Fruit fly (Drosophila melanogaster) whole organism, adult: Measurements from ENCODE around the gene Pus10.

Experiments
- CG11617 ChIP-seq: fragments of 200-800 bp; sonication (Bioruptor generic); optimal IDR thresholded peaks from 2 replicates; lab custom pipeline; 2017; ENCODE audit warnings: mild to moderate bottlenecking, missing biosample characterization, missing genetic modification reagents, missing genetic modification characterization
- CG12768 ChIP-seq: fragments of 200-800 bp; sonication (Bioruptor generic); optimal IDR thresholded peaks from 2 replicates; lab custom pipeline; 2017; ENCODE audit warnings: missing biosample characterization, missing genetic modification characterization, mild to moderate bottlenecking, moderate library complexity, missing genetic modification reagents
- CG14711 ChIP-seq: fragments of 200-800 bp; sonication (Bioruptor generic); optimal IDR thresholded peaks from 2 replicates; lab custom pipeline; 2018; ENCODE audit warnings: missing biosample characterization, mild to moderate bottlenecking, missing genetic modification characterization, moderate library complexity
- CG1620 ChIP-seq: fragments of 200-800 bp; sonication (Bioruptor generic); optimal IDR thresholded peaks from 2 replicates; lab custom pipeline; 2016; ENCODE audit warnings: missing biosample characterization, missing genetic modification characterization
- CG33017 ChIP-seq: fragments of 200-800 bp; sonication (Bioruptor generic); optimal IDR thresholded peaks from 2 replicates; lab custom pipeline; 2018; ENCODE audit warnings: missing biosample characterization, mild to moderate bottlenecking, missing genetic modification characterization, moderate library complexity
- CG5204 ChIP-seq: fragments of 200-800 bp; sonication (Bioruptor generic); optimal IDR thresholded peaks from 2 replicates; lab custom pipeline; 2016; ENCODE audit warnings: missing biosample characterization, missing genetic modification characterization
- CG7045 ChIP-seq: fragments of 200-800 bp; sonication (Bioruptor generic); optimal IDR thresholded peaks from 2 replicates; lab custom pipeline; 2017; ENCODE audit warnings: missing biosample characterization, mild to moderate bottlenecking, missing genetic modification characterization
- CG7101 ChIP-seq: fragments of 200-800 bp; sonication (Bioruptor generic); optimal IDR thresholded peaks from 2 replicates; lab custom pipeline; 2018; ENCODE audit warnings: missing biosample characterization, mild to moderate bottlenecking, missing genetic modification characterization, moderate library complexity
- Clk ChIP-seq: fragments of 200-800 bp; sonication (Bioruptor generic); optimal IDR thresholded peaks from 2 replicates; lab custom pipeline; 2017; ENCODE audit warnings: missing biosample characterization, missing genetic modification characterization
- Crg-1 ChIP-seq: fragments of 200-800 bp; sonication (Bioruptor generic); optimal IDR thresholded peaks from 2 replicates; lab custom pipeline; 2016; ENCODE audit warnings: missing biosample characterization, missing genetic modification characterization
- Hr96 ChIP-seq: fragments of 200-800 bp; sonication (Bioruptor generic); optimal IDR thresholded peaks from 2 replicates; lab custom pipeline; 2016; ENCODE audit warnings: missing biosample characterization, missing genetic modification characterization
- Mnt ChIP-seq: fragments of 200-800 bp; sonication (Bioruptor generic); optimal IDR thresholded peaks from 2 replicates; lab custom pipeline; 2016; ENCODE audit warnings: missing biosample characterization, mild to moderate bottlenecking, missing genetic modification characterization
- bab1 ChIP-seq: fragments of 200-800 bp; sonication (Bioruptor generic); optimal IDR thresholded peaks from 3 replicates; lab custom pipeline; 2019; ENCODE audit warnings: missing biosample characterization, mild to moderate bottlenecking, missing genetic modification characterization, moderate library complexity
- cic ChIP-seq: fragments of 200-800 bp; sonication (Bioruptor generic); optimal IDR thresholded peaks from 2 replicates; lab custom pipeline; 2017; ENCODE audit warnings: missing biosample characterization, mild to moderate bottlenecking, missing genetic modification characterization, moderate library complexity
- cnc ChIP-seq, 2 experiments: fragments of >200 bp; optimal IDR thresholded peaks; 2 replicates each; lab custom pipeline; 2017
- kay ChIP-seq: fragments of 200-800 bp; sonication (Bioruptor generic); peaks from one replicate; lab custom pipeline; 2016; ENCODE audit warnings: missing biosample characterization, missing genetic modification characterization, borderline replicate concordance
- ovo ChIP-seq: fragments of 200-800 bp; sonication (Bioruptor generic); optimal IDR thresholded peaks from 2 replicates; lab custom pipeline; 2016; ENCODE audit warnings: missing biosample characterization, missing genetic modification characterization
- pad ChIP-seq: fragments of 200-800 bp; sonication (Bioruptor generic); optimal IDR thresholded peaks from 3 replicates; lab custom pipeline; 2017; ENCODE audit warnings: missing biosample characterization, missing genetic modification characterization, mild to moderate bottlenecking, moderate library complexity, missing genetic modification reagents
- tj ChIP-seq: fragments of 200-800 bp; sonication (Bioruptor generic); optimal IDR thresholded peaks from 3 replicates; lab custom pipeline; 2017; ENCODE audit warnings: missing biosample characterization, mild to moderate bottlenecking, missing genetic modification characterization, moderate library complexity
- toe ChIP-seq: fragments of 200-800 bp; sonication (Bioruptor generic); optimal IDR thresholded peaks from 2 replicates; lab custom pipeline; 2016; ENCODE audit warnings: missing biosample characterization, missing genetic modification characterization

The Pus10 gene

DNA sequence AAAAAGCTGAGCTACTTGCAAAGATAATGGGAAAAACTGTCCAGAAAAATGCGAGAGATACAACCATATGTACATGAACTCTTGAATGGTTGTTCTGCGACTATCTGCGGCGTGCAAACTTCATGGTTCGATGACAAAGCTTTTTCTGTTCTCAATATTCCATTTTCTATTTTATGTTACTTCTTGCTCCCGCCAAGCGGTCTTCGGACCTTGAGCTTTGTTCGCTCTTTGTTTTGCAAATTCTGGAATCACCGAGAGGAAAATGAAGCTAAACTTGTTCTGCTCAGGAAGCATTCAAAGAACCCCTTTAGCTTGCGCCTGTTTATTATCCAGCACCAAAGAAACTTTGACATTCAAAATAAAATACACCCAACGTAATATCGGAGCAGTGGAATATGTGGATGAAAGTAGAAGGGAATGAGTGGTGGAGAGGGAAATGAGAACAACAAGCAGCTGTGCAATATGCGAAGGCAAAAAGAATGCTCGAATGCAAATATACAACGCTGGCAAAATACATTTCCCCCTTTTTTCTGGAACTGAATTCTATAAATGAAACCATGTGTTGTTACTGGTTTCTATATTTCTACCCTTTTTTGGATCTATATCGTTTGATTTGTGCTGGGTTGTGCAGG, 13.3 kb upstream of the Pus10 start:
- TF ChIP-seq tj (peak; percentile 78), pad (no peak), toe (GFP tag; lab: Kevin White, UChicago) (no peak), CG11617 (GFP tag; lab: Kevin White, UChicago) (no peak), CG1620 (GFP tag; lab: Kevin White, UChicago) (no peak), ovo (GFP tag; lab: Kevin White, UChicago) (no peak), cnc (optimal IDR thresholded peaks at IDR 0.05; lab: Kevin White, UChicago) (peak in 1 of 2 experiments; percentile 27), CG5204 (GFP tag; lab: Kevin White, UChicago) (no peak), kay (GFP tag; lab: Kevin White, UChicago) (no peak), CG14711 (tag; lab: Kevin White, UChicago) (no peak), Clk (no peak), CG7101 (tag; lab: Kevin White, UChicago) (no peak), CG7045 (GFP tag; lab: Kevin White, UChicago) (no peak), Mnt (GFP tag; lab: Kevin White, UChicago) (no peak), bab1 (GFP tag; lab: Kevin White, UChicago) (no peak), cic (GFP tag; lab: Kevin White, UChicago) (peak; percentile 30), CG33017 (tag; lab: Kevin White, UChicago) (no peak), CG12768 (GFP tag; lab: Kevin White, UChicago) (no peak), Crg-1 (GFP tag; lab: Kevin White, UChicago) (no peak), Hr96 (no peak)

- TF ChIP-seq CG11617 (GFP tag; lab: Kevin White, UChicago) (peak; percentile 100), pad (peak; percentile 91), Hr96 (peak; percentile 95), tj (peak; percentile 99), CG12768 (GFP tag; lab: Kevin White, UChicago) (peak; percentile 100), toe (GFP tag; lab: Kevin White, UChicago) (peak; percentile 97), CG33017 (tag; lab: Kevin White, UChicago) (peak; percentile 98), kay (GFP tag; lab: Kevin White, UChicago) (peak; percentile 100), CG5204 (GFP tag; lab: Kevin White, UChicago) (peak; percentile 95), CG1620 (GFP tag; lab: Kevin White, UChicago) (peak; percentile 83), cnc (optimal IDR thresholded peaks at IDR 0.05; lab: Kevin White, UChicago) (no peak), CG7045 (GFP tag; lab: Kevin White, UChicago) (peak; percentile 99), ovo (GFP tag; lab: Kevin White, UChicago) (peak; percentile 99), bab1 (GFP tag; lab: Kevin White, UChicago) (peak; percentile 98), Mnt (GFP tag; lab: Kevin White, UChicago) (peak; percentile 98), Clk (peak; percentile 100), Crg-1 (GFP tag; lab: Kevin White, UChicago) (peak; percentile 95), CG14711 (tag; lab: Kevin White, UChicago) (peak; percentile 86), CG7101 (tag; lab: Kevin White, UChicago) (peak; percentile 96), cic (GFP tag; lab: Kevin White, UChicago) (peak; percentile 100)
These were observed 11.3 kb upstream of the Pus10 start for dm6 chr2L:166115-167069.

dm6 chr2L:165253-165890, 10.3 kb upstream of the Pus10 start:
- TF ChIP-seq CG7045 (GFP tag; lab: Kevin White, UChicago) (no peak), ovo (GFP tag; lab: Kevin White, UChicago) (no peak), tj (peak; percentile 59)

DNA sequence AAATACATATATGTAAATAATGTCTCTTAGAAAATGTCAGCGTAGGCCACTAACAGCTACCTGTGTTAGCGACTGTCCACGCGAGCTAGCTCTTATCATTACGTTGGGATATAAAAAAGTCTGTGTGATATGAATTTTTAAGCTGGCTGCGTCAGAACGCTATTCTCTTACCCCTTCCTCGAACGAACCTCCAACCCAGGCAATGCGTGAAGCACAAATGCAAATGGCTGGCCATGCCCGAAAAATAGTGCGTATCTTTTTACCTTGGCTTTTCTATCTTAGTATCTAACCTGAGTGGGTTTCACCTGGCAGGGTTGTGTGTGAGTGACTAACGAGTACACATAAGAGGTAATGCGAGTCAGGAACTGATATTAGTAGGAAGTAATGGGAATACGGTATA, 8.1 kb upstream of the Pus10 start:
- TF ChIP-seq tj (no peak), CG12768 (GFP tag; lab: Kevin White, UChicago) (no peak), pad (no peak), ovo (GFP tag; lab: Kevin White, UChicago) (no peak), CG11617 (GFP tag; lab: Kevin White, UChicago) (no peak), Crg-1 (GFP tag; lab: Kevin White, UChicago) (no peak), Mnt (GFP tag; lab: Kevin White, UChicago) (no peak), Clk (no peak), cic (GFP tag; lab: Kevin White, UChicago) (no peak), Hr96 (no peak)

dm6 chr2L:162208-162607, 7.1 kb upstream of the Pus10 start:
- TF ChIP-seq CG7101 (tag; lab: Kevin White, UChicago): no peak
- no peak for TF ChIP-seq CG33017 (tag; lab: Kevin White, UChicago)
- TF ChIP-seq Clk: no peak
- no peak for TF ChIP-seq bab1 (GFP tag; lab: Kevin White, UChicago)
- no peak for TF ChIP-seq CG7045 (GFP tag; lab: Kevin White, UChicago)
- TF ChIP-seq pad: no peak
- no peak for TF ChIP-seq CG5204 (GFP tag; lab: Kevin White, UChicago)
- no peak for TF ChIP-seq kay (GFP tag; lab: Kevin White, UChicago)
- no peak for TF ChIP-seq tj
- no peak for TF ChIP-seq CG14711 (tag; lab: Kevin White, UChicago)
- no peak for TF ChIP-seq cnc (optimal IDR thresholded peaks at IDR 0.05; lab: Kevin White, UChicago)
- TF ChIP-seq Crg-1 (GFP tag; lab: Kevin White, UChicago): no peak
- TF ChIP-seq ovo (GFP tag; lab: Kevin White, UChicago): no peak
- TF ChIP-seq CG1620 (GFP tag; lab: Kevin White, UChicago): no peak
